Fruit fly (Drosophila melanogaster) whole organism, larva: ENCODE data around the gene CG31323.
A peak's percentile ranks its signal among the peaks of the same experiment; 100 is the strongest.

Experiments used
- noc ChIP-seq: fragments of 200-800 bp; sonication (Bioruptor generic); optimal IDR thresholded peaks from 3 replicates; lab custom pipeline; 2019; ENCODE audit warnings: missing biosample characterization, mild to moderate bottlenecking, missing genetic modification characterization, moderate library complexity

The CG31323 gene

DNA sequence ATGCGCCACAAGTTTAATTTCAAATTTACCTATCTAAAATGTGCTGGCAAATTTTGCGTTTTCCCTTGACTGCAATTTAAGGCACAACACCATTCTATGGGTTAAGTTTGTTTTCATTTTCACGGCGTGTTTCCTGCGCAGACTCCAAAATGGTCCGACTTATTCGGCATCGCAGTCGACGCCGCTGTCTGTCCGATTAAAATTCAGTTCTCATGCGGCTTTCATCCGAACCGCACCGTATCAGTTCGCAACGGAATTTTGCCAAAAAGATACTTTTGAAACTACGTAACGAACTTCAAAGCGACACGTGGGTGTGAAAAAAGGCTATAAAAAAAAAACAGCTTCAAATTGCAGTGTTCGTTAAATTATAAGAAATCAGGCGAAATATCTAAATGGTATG, at the start of gene CG31323:
TSS of gene CG31323 (plus strand) at position 204 of the 400 bp plus-strand sequence.
- no peak for TF ChIP-seq noc (tag; lab: Kevin White, UChicago)

DNA sequence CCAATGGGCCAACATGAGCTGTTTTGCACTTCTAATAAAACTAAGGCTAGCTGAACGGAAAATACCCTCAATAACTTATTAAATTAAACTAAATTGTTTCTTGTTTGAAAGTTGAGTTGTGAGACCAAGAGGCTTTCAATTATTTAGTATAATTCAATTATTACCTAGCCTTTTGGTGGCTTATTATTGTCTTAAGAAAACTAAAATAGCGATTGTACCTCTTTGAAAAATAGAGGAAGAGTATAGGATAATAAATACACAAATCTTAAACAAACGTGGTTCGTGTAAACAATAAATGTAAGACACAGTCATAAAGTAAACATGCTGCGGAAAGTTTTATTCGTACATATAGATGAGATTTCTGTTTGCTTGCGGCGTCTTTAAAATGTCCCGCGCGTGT, 49.5 kb upstream of the CG31323 start:
- TF ChIP-seq noc (tag; lab: Kevin White, UChicago): peak; percentile 78

DNA sequence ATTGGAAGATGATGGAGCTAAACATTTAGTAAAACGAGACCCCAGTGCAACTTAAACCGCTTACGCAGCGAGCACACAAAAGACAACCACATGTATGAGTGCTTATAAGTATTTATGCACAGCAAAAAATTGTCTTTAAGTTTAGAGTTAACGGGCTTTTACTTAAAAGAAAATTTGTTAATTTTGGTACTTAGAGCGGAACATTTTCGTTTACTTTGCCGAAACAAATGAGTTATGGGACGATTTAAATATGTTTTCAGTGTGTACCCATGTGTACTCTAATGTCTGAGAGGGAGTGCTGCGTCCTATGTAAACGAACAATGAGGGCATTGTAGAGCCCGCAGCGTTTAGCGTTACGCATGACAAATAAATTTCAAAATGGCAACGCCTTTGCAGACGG, 48.9 kb upstream of the CG31323 start:
- no peak for TF ChIP-seq noc (tag; lab: Kevin White, UChicago)

DNA sequence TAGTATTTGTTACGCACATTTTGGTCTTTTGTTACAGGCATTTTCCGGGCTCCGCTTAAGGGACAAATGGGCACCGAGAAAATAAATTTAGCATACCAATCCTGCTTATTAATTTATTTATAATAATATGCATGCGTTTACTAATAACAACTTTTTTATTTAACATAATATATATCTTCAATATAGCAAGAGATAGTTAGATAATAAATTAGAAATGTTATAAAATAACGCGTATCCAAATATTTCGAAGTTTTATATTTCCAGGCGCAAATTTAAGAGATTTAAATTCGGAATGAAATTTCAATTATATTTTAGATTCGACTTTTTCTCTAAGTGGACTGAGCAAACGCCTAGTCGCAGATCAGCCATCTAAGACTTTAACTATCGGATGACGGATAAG, 47.8 kb upstream of the CG31323 start:
- TF ChIP-seq noc (tag; lab: Kevin White, UChicago): no peak

DNA sequence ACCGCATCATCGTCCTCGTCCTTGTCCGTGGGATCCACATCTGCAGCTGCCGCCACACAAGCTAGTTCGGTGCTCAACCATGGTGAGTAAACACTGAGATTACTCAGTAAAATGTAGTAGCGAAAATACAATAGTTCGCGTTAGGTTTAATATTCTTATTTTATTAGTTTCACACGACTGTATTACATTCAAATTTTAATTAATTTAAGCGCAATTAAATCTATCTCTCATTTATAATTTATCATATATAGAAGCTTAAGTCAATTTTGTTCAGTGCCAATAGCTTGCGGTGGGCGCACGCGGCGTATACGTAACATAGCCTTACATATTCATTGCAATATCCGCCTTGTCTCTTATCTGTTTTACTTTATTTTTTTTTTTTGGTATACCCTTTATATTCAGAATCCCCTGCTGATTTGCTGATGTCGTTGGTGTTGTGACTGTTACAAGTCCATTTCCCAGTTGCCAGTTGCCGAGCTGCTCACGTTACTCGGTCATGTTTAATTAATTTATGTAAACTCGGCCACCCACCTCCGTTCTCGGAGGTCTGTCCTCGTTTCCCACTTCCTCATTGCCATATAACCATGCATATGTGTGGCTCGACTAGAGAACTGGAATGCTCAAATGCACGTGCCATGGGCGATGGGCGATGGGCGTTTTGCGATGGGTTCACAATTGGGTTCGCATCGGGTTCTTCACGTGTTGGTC, 45.9 kb upstream of the CG31323 start:
- TF ChIP-seq noc (tag; lab: Kevin White, UChicago): no peak

DNA sequence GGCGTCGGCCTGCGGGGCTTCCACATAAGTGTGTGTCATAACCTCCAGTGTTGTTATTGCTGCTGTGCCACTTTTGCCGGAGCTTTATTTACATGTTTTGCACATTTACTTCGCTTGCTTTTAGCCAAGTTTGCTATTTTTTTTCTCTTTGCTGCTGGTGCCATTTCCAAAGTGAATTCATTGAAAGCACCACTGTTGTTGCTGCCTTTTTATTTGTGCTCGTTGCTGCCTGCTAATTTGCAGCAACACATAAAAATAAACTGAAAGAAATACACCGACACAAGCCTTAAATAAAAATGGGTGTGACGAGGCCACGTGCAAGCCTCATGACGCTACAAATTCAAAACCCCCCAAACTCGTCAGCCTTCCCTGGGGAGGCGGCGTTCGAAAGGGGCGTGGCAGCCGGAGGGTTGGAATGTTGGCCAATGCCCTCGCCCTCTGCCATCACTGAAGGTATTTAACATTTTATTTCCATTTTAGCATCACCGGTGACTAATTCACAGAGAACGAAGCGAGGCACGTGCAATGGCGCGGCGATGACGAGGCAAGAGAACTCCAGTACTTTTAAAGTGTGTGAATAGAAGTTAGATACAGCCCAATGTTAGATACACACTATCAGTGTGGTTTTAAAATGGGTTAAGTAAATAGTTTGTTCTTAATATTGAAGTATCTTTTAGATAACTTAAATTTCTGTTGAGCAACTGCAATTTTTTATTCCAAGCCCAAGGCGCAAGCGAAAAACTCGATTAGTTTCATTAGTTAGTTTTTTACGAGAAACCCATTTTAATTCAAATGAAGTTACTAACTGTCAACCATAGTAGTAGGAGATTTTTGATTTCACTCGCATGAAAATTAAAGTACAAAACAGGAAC, 44.6 kb upstream of the CG31323 start, which contains the start of gene CG14556:
TSS of gene CG14556 (plus strand) at position 822 of the 872 bp plus-strand sequence.
- no peak for TF ChIP-seq noc (tag; lab: Kevin White, UChicago)

DNA sequence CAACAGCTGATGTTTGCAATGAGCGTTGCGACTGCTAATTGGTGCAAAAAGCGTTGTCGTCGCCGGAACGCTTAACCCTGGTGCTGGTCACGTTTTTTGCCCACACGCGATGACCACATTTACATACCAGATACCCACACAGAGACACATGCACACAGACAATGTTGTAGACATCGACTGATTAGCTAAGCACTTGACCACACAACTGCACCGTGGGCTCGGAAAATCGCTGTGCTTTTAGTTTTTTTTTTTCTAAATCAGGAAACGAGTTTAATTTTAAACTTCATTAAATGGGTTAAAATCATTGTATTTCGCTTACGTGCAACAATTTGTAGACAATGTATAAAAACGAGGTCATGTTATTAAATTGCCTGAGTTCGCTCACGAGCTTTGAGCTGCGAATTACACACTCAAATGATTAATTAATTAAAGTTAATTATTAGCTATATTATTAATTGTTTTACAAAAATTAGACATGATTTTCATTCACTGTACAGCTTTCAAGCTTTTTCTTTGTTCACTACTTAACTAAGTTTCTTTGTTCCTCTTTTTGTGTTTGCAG, 42.1 kb upstream of the CG31323 start:
- TF ChIP-seq noc (tag; lab: Kevin White, UChicago): no peak

DNA sequence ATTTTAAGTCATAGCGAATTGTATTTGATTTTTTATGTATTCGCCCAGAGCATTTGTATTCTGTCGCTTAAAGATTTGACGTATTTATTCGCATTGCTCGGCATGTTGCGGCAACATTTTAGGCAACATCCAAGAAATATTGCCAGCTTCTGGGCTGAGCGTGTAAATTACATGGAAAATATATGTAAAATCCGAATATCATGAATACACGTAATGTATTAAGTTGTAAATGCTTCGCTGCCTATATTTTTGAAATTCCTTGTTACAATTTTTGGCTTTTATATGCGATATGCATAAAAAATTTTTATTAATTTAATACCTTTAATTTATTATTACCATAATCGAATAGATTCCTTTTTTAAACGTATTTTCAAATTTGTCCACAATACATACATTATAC, 41.0 kb upstream of the CG31323 start:
- TF ChIP-seq noc (tag; lab: Kevin White, UChicago): no peak

DNA sequence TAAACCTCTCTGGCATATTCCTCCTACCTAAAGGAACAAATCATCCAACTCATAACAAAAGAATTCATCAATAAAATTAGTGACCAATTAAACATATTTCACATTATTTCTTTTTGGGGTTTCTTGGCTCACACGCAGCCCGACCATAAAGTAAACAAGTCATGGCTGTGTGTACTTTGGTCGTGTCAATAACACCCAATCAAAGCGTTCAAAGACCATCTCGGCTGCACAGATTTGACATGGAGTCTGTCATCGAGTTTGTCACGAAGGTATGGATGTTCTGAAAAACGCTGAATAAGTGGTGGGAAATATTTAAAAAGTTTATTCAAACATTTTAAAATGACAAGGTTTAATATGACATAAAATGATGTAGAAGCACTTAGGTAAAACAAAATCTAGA, 40.1 kb upstream of the CG31323 start:
- no peak for TF ChIP-seq noc (tag; lab: Kevin White, UChicago)

DNA sequence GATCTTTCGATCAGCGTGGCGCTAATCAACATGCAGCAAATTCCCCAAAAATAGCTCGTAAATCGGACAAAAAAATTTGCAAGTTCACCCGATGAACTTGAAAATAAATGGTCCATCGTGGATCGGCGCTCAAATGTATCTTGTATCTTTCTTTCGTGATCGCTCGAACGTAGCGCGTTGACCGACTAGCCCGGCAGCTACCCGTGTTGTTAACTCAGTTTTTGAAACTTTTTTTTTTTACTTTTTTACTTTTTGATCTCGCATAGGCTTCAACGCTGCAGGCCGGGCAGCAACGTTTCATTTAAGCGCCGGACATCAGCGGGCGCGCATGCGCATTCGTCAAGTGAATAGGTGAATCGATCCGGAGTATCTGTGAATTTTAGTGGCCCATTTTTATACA, 37.8 kb upstream of the CG31323 start, which contains the start of gene CG6142:
TSS of gene CG6142 (plus strand) at position 301 of the 400 bp plus-strand sequence.
- TF ChIP-seq noc (tag; lab: Kevin White, UChicago): no peak

DNA sequence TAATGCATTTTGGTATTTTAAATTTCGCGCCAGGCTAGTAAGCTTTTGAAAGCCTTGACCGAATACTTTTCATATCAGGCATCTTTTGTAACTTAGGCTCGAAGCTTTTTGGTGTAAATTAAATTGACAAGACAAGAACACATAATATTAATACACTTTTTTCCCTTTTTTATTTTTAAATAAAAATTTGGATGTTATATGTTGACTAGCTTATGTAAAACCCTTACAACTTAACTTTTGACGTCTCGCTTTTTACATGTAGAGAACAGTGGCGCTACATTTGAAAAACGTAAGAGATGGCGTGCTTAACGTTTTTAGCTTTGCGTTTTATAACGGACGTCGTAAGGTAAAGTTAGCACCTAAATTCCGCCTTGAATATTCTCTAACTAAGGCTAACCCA, 33.5 kb upstream of the CG31323 start:
- TF ChIP-seq noc (tag; lab: Kevin White, UChicago): no peak

DNA sequence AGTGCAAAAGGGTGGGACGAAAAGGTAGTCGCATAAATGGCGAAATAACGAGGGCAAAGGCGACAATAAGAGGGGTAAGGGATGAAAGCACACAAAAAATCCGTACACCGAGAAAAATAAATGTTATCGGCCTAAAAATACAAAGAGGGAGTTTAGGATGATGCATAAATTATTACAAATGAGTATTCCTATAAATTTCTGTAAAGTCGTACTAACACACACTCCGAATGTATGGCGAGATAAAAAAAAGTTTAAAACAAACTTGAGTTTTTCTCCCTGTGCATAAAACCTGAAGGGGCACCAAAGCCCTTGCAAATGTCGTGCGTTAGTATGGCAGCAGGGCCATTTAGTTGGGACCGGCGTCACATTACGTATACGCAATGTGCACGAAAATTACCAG, 1.4 kb downstream of the CG31323 start:
- no peak for TF ChIP-seq noc (tag; lab: Kevin White, UChicago)

DNA sequence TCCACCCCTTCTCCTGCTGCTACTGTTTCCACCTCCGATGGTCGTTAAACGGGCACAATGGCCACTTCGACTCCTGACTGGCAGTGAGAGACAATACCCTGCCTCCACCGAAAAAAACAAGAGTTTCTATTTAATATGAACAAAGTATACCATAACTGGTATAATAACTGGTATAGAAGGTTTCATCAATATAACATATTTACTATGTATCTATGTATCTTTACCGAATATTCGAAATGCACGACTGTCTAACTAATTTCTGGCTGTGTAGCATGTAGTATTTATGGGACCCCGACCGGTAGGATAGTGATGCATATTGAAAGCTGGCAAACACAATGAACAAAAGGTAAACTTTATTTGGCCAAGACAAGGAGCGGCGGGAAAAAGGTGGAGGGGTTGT, 11.3 kb downstream of the CG31323 start:
- no peak for TF ChIP-seq noc (tag; lab: Kevin White, UChicago)

DNA sequence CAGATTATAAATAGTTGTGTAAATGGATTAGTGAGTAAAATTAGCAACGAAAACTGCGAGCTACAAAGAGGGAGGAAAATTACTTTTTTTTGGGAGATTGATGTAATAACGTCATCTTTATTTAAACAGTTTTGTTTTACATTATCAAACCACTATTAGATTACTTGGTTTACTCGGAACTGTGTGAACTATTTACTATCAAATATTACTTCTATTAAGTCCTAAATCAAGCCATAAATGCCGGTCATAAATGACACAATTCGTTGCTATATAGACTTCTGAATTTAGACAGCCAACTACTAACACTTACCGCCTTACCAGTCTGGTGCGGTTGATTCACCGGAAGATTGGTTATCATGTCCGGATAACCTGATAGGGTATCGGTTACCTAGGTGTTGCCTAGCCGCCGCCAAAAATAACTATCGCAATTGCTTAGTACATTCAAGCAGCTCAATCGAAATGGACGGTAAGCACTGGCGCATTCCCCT, 14.6 kb downstream of the CG31323 start, which contains the start of gene CG31086:
TSS of gene CG31086 (plus strand) at position 51 of the 488 bp plus-strand sequence.
- TF ChIP-seq noc (tag; lab: Kevin White, UChicago): peak; percentile 85

DNA sequence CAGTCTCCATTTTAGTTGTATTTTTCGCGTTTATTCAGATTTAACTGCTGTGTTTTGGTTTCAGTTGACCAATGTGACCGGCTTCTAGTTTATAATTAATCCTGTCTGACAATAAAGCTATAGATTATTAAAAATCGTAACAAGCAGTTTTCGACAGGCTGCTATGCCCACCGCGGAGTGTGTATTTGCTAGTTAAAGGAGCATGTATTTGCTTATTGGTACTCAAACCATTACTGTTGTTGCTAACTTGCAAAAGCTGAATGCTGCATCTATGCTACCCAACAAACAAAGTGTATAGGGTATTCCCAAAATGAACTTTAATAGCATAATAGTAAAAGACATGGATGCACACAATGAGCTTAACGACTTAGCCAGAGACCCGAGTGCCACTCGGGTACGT, 18.1 kb downstream of the CG31323 start, which contains the start of gene CG6073:
TSS of gene CG6073 (minus strand) at position 100 of the 400 bp plus-strand sequence.
- TF ChIP-seq noc (tag; lab: Kevin White, UChicago): no peak

DNA sequence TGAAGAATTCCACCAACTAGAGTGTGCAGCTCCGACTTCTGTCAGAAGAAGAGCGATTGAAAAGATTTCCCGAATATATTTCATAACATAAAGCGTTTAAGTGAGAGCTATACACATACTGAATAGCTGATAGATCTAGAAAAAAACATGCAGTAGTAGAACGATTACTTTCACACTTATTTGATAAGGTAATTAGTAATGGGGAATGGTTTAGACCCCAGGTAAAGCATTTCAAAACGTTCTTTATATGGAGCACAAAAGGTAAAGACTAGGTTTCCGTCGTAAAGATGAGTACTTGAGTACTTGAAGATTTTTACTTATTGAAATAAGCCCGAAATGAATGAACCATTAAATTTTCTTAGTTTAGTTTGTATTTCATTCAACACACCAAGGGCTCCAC, 19.2 kb downstream of the CG31323 start, which contains the start of gene CG34130:
TSS of gene CG34130 (minus strand) at position 101 of the 400 bp plus-strand sequence.
- TF ChIP-seq noc (tag; lab: Kevin White, UChicago): no peak
